Worm (Caenorhabditis elegans) whole organism, L2 larva: ENCODE data around the gene F21C10.6.

Source experiments
- F13H6.1 ChIP-seq: sonication (generic microtip); optimal IDR thresholded peaks from 2 replicates; lab custom pipeline; 2016; ENCODE audit warnings: missing genetic modification characterization, missing compliant biosample characterization
- Y55F3AM.14 ChIP-seq: fragments of 200-800 bp; sonication (Bioruptor generic); optimal IDR thresholded peaks from 2 replicates; lab custom pipeline; 2018; ENCODE audit warnings: mild to moderate bottlenecking, missing genetic modification characterization, missing compliant biosample characterization
- ZK546.5 ChIP-seq: sonication (generic microtip); optimal IDR thresholded peaks from 2 replicates; lab custom pipeline; 2017; ENCODE audit warnings: missing biosample characterization, missing genetic modification characterization
- aly-2 ChIP-seq: fragments of 150-350 bp; optimal IDR thresholded peaks from 2 replicates; lab custom pipeline; 2014; ENCODE audit warnings: missing biosample characterization, missing genetic modification characterization
- ama-1 ChIP-seq: fragments of 150-350 bp; optimal IDR thresholded peaks from 2 replicates; lab custom pipeline; 2018; ENCODE audit warnings: inconsistent platforms
- blmp-1 ChIP-seq: sonication (generic microtip); optimal IDR thresholded peaks from 2 replicates; lab custom pipeline; 2017; ENCODE audit warnings: missing genetic modification characterization, mild to moderate bottlenecking, missing compliant biosample characterization, antibody characterized with exemption, moderate library complexity; ENCODE audit not compliant: insufficient read depth
- ceh-82 ChIP-seq: fragments of 150-350 bp; optimal IDR thresholded peaks from 2 replicates; lab custom pipeline; 2014; ENCODE audit warnings: missing biosample characterization, missing genetic modification characterization
- crh-2 ChIP-seq: sonication (generic microtip); optimal IDR thresholded peaks from 2 replicates; lab custom pipeline; 2017; ENCODE audit warnings: missing biosample characterization, missing genetic modification characterization
- dmd-4 ChIP-seq: sonication (generic microtip); optimal IDR thresholded peaks from 2 replicates; lab custom pipeline; 2017; ENCODE audit warnings: missing biosample characterization, missing genetic modification characterization
- egl-27 ChIP-seq: sonication (generic microtip); optimal IDR thresholded peaks from 3 replicates; lab custom pipeline; 2017; ENCODE audit warnings: missing biosample characterization, missing genetic modification reagents, missing genetic modification characterization
- elt-1 ChIP-seq: fragments of 150-350 bp; optimal IDR thresholded peaks from 2 replicates; lab custom pipeline; 2014; ENCODE audit warnings: missing biosample characterization, missing genetic modification characterization
- elt-3 ChIP-seq: sonication (generic microtip); optimal IDR thresholded peaks from 2 replicates; lab custom pipeline; 2017; ENCODE audit warnings: missing biosample characterization, missing genetic modification characterization
- fos-1 ChIP-seq: fragments of 150-350 bp; optimal IDR thresholded peaks from 2 replicates; lab custom pipeline; 2014; ENCODE audit warnings: missing biosample characterization, missing genetic modification characterization
- lin-13 ChIP-seq: fragments of 150-350 bp; optimal IDR thresholded peaks from 2 replicates; lab custom pipeline; 2014; ENCODE audit warnings: missing biosample characterization, missing genetic modification reagents, missing genetic modification characterization
- lin-39 ChIP-seq: fragments of 150-350 bp; optimal IDR thresholded peaks from 2 replicates; lab custom pipeline; 2014; ENCODE audit warnings: missing biosample characterization, missing genetic modification reagents, missing genetic modification characterization
- lsy-2 ChIP-seq, 2 experiments: fragments of 150-350 bp in 1 of 2; sonication (generic microtip) in 1 of 2; optimal IDR thresholded peaks; 2 replicates each; lab custom pipeline; 2014 to 2017; ENCODE audit warnings: missing biosample characterization in 2 of 2, missing genetic modification characterization in 2 of 2
- mab-5 ChIP-seq: fragments of 150-350 bp; optimal IDR thresholded peaks from 2 replicates; lab custom pipeline; 2014; ENCODE audit warnings: missing biosample characterization, missing genetic modification characterization
- mbf-1 ChIP-seq: sonication (generic microtip); optimal IDR thresholded peaks from 2 replicates; lab custom pipeline; 2017; ENCODE audit warnings: missing biosample characterization, missing genetic modification characterization
- nhr-10 ChIP-seq: sonication (generic microtip); optimal IDR thresholded peaks from 2 replicates; lab custom pipeline; 2017; ENCODE audit warnings: missing biosample characterization, missing genetic modification characterization
- nhr-11 ChIP-seq: fragments of 150-350 bp; optimal IDR thresholded peaks from 2 replicates; lab custom pipeline; 2014; ENCODE audit warnings: missing biosample characterization, missing genetic modification characterization
- nhr-12 ChIP-seq: fragments of 150-350 bp; optimal IDR thresholded peaks from 2 replicates; lab custom pipeline; 2014; ENCODE audit warnings: missing biosample characterization, missing genetic modification characterization
- nhr-129 ChIP-seq: fragments of 150-350 bp; optimal IDR thresholded peaks from 2 replicates; lab custom pipeline; 2014; ENCODE audit warnings: missing biosample characterization, missing genetic modification characterization
- nhr-21 ChIP-seq: fragments of 150-350 bp; optimal IDR thresholded peaks from 2 replicates; lab custom pipeline; 2014; ENCODE audit warnings: missing biosample characterization, missing genetic modification characterization
- nhr-23 ChIP-seq: fragments of 150-350 bp; optimal IDR thresholded peaks from 2 replicates; lab custom pipeline; 2014; ENCODE audit warnings: missing biosample characterization, missing genetic modification reagents, missing genetic modification characterization
- nhr-25 ChIP-seq: fragments of 150-350 bp; sonication (generic microtip); optimal IDR thresholded peaks from 3 replicates; lab custom pipeline; 2014; ENCODE audit warnings: missing biosample characterization, missing genetic modification characterization
- peb-1 ChIP-seq: fragments of 150-350 bp; optimal IDR thresholded peaks from 2 replicates; lab custom pipeline; 2014; ENCODE audit warnings: missing biosample characterization, missing genetic modification characterization
- sma-3 ChIP-seq: sonication (generic microtip); optimal IDR thresholded peaks from 2 replicates; lab custom pipeline; 2016; ENCODE audit warnings: missing genetic modification reagents, missing genetic modification characterization, missing compliant biosample characterization
- sma-9 ChIP-seq, 2 experiments: fragments of 150-350 bp in 1 of 2; sonication (generic microtip) in 1 of 2; optimal IDR thresholded peaks; 2 replicates each; lab custom pipeline; 2014 to 2016; ENCODE audit warnings: missing genetic modification characterization in 2 of 2, mild to moderate bottlenecking in 1 of 2, missing biosample characterization in 1 of 2, missing compliant biosample characterization in 1 of 2, missing genetic modification reagents in 1 of 2, moderate library complexity in 1 of 2
- snpc-4 ChIP-seq: fragments of 150-350 bp; optimal IDR thresholded peaks from 2 replicates; lab custom pipeline; 2014; ENCODE audit warnings: missing biosample characterization, missing genetic modification characterization
- unc-39 ChIP-seq: fragments of 150-350 bp; optimal IDR thresholded peaks from 2 replicates; lab custom pipeline; 2014; ENCODE audit warnings: missing biosample characterization, missing genetic modification characterization
- unc-55 ChIP-seq: fragments of 150-350 bp; sonication (generic microtip); optimal IDR thresholded peaks from 3 replicates; lab custom pipeline; 2014; ENCODE audit warnings: missing biosample characterization, missing genetic modification reagents, missing genetic modification characterization
- zag-1 ChIP-seq: fragments of 150-350 bp; optimal IDR thresholded peaks from 2 replicates; lab custom pipeline; 2014; ENCODE audit warnings: missing biosample characterization, missing genetic modification characterization
- ztf-1 ChIP-seq: fragments of 200-800 bp; sonication (Bioruptor generic); conservative IDR thresholded peaks from 2 replicates; pipeline ENCODE4 v1.3.6; 2022; ENCODE audit warnings: missing genetic modification characterization, missing compliant biosample characterization
- ztf-11 ChIP-seq: sonication (generic microtip); optimal IDR thresholded peaks from 2 replicates; lab custom pipeline; 2017; ENCODE audit warnings: missing biosample characterization, missing genetic modification characterization
- ztf-4 ChIP-seq: fragments of 150-350 bp; optimal IDR thresholded peaks from 2 replicates; lab custom pipeline; 2014; ENCODE audit warnings: missing biosample characterization, missing genetic modification characterization

Gene F21C10.6

DNA sequence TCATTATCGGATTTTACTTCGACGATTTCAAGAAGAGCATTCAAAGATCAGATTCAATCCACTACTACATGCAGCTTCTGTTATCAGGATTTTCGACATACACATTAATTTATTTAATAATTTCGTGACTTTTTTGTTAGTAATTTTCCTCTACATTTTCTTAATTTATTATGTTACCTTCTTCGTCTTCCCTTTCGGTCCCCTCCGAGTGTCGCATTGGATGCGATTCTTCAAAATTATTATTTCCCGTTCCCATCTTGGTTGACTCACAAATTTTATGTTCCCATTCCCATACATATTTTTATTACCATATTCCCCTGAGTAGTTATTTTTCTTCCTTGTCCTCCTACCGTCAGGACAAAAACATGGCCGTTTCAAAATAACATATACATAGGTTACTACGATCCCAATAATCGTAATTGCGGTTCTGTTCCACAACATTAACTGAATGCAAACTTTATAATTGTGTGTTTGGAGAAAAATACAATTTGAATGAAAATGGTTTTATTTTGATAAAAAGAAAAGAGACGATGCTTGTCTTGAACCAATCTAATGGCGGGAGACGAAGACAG is 35.0 kb downstream of the F21C10.6 start:
- TF ChIP-seq ama-1 (lab: Kevin White, UChicago) (peak; percentile 18), nhr-25 (tag; lab: Kevin White, UChicago) (peak; percentile 40)

ce11 chrV:9160224-9160886 is 36.1 kb downstream of the F21C10.6 start, which contains the start of gene col-144:
Gene col-144, minus strand, starts transcription at chrV:9160642.
- TF ChIP-seq nhr-23 (tag; lab: Kevin White, UChicago), result no peak
- TF ChIP-seq nhr-25 (tag; lab: Kevin White, UChicago), result peak; percentile 68
- TF ChIP-seq blmp-1 (tag; lab: Kevin White, UChicago), result peak; percentile 57
- peak; percentile 28 for TF ChIP-seq sma-3 (GFP tag; lab: Kevin White, UChicago)
- TF ChIP-seq sma-9 (GFP tag; optimal IDR thresholded peaks at IDR 0.05; lab: Kevin White, UChicago), result peak; percentile 25
- TF ChIP-seq sma-9 (tag; optimal IDR thresholded peaks at IDR 0.05; lab: Kevin White, UChicago), result no peak
- TF ChIP-seq ceh-82 (tag; lab: Kevin White, UChicago), result no peak
- peak; percentile 20 for TF ChIP-seq ama-1 (lab: Kevin White, UChicago)
- TF ChIP-seq nhr-21, result peak; percentile 21
- TF ChIP-seq crh-2, result peak; percentile 10

DNA sequence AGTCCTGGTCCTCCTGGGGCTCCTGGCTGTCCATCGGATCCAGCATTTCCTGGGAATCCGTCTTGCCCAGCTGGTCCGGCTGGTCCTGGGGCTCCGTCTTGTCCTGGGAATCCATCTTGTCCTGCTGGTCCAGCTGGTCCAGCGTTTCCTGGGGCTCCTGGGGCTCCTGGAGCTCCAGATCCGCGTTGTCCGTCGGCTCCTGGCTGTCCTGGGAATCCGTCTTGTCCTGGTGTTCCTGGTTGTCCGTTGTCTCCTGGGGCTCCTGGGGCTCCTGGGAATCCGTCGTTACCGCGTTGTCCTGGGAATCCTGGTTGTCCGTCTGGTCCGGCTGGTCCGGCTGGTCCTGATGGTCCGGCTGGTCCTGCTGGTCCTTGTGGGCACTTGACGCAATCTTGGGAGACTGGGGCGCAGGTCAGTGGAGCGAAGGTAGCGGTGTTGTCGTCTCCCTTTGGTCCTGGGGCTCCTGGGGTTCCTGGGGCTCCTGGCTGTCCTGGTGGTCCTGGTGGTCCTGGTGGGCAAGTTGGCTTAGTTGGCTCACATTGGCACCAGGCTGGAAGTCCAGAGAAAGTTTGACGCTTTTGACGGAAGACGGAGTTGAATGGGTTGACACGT is 37.9 kb downstream of the F21C10.6 start:
- no peak for TF ChIP-seq mbf-1
- TF ChIP-seq aly-2 (tag; lab: Kevin White, UChicago), result no peak
- no peak for TF ChIP-seq sma-3 (GFP tag; lab: Kevin White, UChicago)
- no peak for TF ChIP-seq Y55F3AM.14
- no peak for TF ChIP-seq ztf-1 (GFP tag; lab: Robert Waterston, UW)
- no peak for TF ChIP-seq unc-39 (tag; lab: Kevin White, UChicago)
- no peak for TF ChIP-seq F13H6.1 (tag; lab: Kevin White, UChicago)
- TF ChIP-seq nhr-129 (tag; lab: Kevin White, UChicago), result no peak

- TF ChIP-seq ztf-11 (tag; lab: Kevin White, UChicago) (no peak), snpc-4 (tag; lab: Kevin White, UChicago) (no peak), sma-3 (GFP tag; lab: Kevin White, UChicago) (no peak), blmp-1 (tag; lab: Kevin White, UChicago) (peak; percentile 62)
Measured at ce11 chrV:9162955-9163468, 38.7 kb downstream of the F21C10.6 start, which contains the start of gene col-145. Gene col-145, minus strand, starts transcription at chrV:9163005.

- peak; percentile 6 for TF ChIP-seq ztf-4 (tag; lab: Kevin White, UChicago)
- TF ChIP-seq blmp-1 (tag; lab: Kevin White, UChicago), result peak; percentile 0
- TF ChIP-seq lin-13 (GFP tag; lab: Kevin White, UChicago), result peak; percentile 17
- TF ChIP-seq ama-1 (lab: Kevin White, UChicago), result peak; percentile 93
- TF ChIP-seq zag-1, result no peak
- TF ChIP-seq nhr-21, result peak; percentile 28
- no peak for TF ChIP-seq dmd-4 (tag; lab: Kevin White, UChicago)
- peak; percentile 91 for TF ChIP-seq nhr-25 (tag; lab: Kevin White, UChicago)
- TF ChIP-seq crh-2, result peak; percentile 23
- no peak for TF ChIP-seq lin-39 (tag; lab: Kevin White, UChicago)
- TF ChIP-seq sma-3 (GFP tag; lab: Kevin White, UChicago), result peak; percentile 14
Measured at ce11 chrV:9163897-9164296, 39.6 kb downstream of the F21C10.6 start.

DNA sequence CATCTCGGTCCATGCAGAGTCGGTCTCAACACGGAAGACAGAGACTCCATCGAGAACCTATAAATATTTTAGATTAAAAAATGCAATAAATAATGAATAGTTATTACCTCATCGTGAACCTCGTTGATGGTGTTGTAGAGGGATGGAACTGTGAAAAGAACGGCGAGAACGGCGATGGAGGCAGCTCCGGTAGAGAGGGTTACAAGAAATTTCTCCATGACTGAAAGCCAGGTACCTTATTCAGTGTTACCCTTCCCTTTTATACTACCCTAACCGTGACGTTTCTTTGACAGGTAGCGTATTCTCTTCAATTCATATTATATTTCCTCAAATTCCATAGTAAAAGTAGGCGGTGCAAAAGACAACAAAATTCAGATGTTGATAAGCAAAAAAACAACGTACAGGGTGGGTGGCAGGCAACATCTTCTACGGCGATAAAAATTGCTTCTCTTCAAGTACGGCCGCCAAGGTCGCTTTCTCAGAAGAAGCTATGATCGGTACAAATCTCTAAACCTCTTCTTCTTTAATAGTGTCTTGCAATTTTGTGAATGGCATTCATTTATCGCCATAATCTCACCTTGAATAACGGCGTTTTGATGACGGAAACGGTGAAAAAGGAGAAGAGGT is 40.9 kb downstream of the F21C10.6 start, which contains the start of gene col-10:
TSS of gene col-10 (minus strand) at position 235 of the 627 bp plus-strand sequence.
- TF ChIP-seq sma-3 (GFP tag; lab: Kevin White, UChicago) (peak; percentile 32), elt-1 (tag; lab: Kevin White, UChicago) (no peak), ama-1 (lab: Kevin White, UChicago) (peak; percentile 91), fos-1 (tag; lab: Kevin White, UChicago) (peak; percentile 3), blmp-1 (tag; lab: Kevin White, UChicago) (peak; percentile 5), egl-27 (tag; lab: Kevin White, UChicago) (peak; percentile 19), nhr-10 (tag; lab: Kevin White, UChicago) (no peak), mab-5 (tag; lab: Kevin White, UChicago) (no peak), unc-39 (tag; lab: Kevin White, UChicago) (no peak), aly-2 (tag; lab: Kevin White, UChicago) (no peak), lsy-2 (tag; optimal IDR thresholded peaks at IDR 0.05; lab: Kevin White, UChicago) (no peak), peb-1 (tag; lab: Kevin White, UChicago) (no peak), unc-55 (GFP tag; lab: Kevin White, UChicago) (no peak), Y55F3AM.14 (no peak), nhr-11 (tag; lab: Kevin White, UChicago) (no peak), mbf-1 (no peak), ztf-4 (tag; lab: Kevin White, UChicago) (no peak), nhr-21 (no peak), elt-3 (tag; lab: Kevin White, UChicago) (no peak), ZK546.5 (tag; lab: Kevin White, UChicago) (no peak), ztf-1 (GFP tag; lab: Robert Waterston, UW) (no peak), F13H6.1 (tag; lab: Kevin White, UChicago) (no peak), nhr-12 (tag; lab: Kevin White, UChicago) (no peak)
